Fruit fly (Drosophila melanogaster): Measurements from ENCODE around the gene Aldh7A1.

Gene Aldh7A1

DNA sequence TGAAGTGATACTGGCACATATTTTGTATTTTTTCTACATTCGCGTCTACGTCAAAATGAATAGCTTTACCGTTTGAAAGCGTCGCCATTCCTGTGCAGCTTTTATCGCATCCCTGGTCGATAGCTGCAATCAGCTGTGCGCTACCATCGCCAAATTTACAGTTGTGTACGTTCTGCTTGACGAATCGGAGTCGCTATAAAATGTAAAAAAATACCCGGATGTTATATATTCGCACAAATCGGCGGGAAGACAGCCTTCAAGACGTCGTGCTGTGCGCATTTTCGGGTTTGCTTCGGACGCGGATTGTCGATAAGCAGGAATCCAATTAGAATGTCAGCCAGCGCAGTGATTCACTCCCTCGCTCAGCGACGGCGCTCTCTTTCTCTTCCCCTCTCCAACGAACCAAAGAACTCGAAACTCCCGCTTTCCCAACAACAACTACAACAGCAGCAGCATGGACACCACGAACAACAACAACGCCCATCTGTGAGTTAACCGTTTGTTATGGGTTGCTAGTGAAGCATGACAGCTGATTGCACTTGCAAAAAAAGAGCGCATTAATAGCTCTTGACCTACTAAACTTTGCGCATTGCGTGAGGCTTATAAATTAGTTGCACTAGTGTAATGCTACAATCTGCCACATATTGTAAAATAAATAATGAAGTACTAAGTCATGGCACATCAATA lies 26.0 kb upstream of the Aldh7A1 start (continued):
- TF ChIP-seq CG17186 (GFP tag; optimal IDR thresholded peaks at IDR 0.05) = peak; percentile 56
- TF ChIP-seq Rx (GFP tag; IDR thresholded peaks at IDR 0.05) = no peak
- TF ChIP-seq emc (GFP tag; optimal IDR thresholded peaks at IDR 0.05) = no peak
- TF ChIP-seq pita (GFP tag; optimal IDR thresholded peaks at IDR 0.05) = peak; percentile 50
- TF ChIP-seq crol (GFP tag; IDR thresholded peaks at IDR 0.05) = peak; percentile 94
- TF ChIP-seq CG34422 (GFP tag; IDR thresholded peaks at IDR 0.05) = 0 out of 3 replicates have a peak, but pooled peaks have one; percentile 34
- TF ChIP-seq CG2875 (GFP tag; optimal IDR thresholded peaks at IDR 0.05) = peak; percentile 1
- TF ChIP-seq ERR (GFP tag; optimal IDR thresholded peaks at IDR 0.05) = no peak
- peak; percentile 48 for TF ChIP-seq HmgD (GFP tag; optimal IDR thresholded peaks at IDR 0.05)
- peak; percentile 20 for TF ChIP-seq zf30C (GFP tag; optimal IDR thresholded peaks at IDR 0.05)
- TF ChIP-seq CG31441 (GFP tag; IDR thresholded peaks at IDR 0.05) = no peak
- no peak; the same call in 2 of the 3 replicates for TF ChIP-seq CG11093 (GFP tag; IDR thresholded peaks at IDR 0.05)
- TF ChIP-seq sens-2 (GFP tag; IDR thresholded peaks at IDR 0.05) = peak; percentile 43; the same call in 1 of the 2 replicates
- TF ChIP-seq stwl (tag; optimal IDR thresholded peaks at IDR 0.05) = peak; percentile 12
- peak; percentile 88 for TF ChIP-seq Sry-δ (GFP tag; optimal IDR thresholded peaks at IDR 0.05)
- TF ChIP-seq Ravus (GFP tag; IDR thresholded peaks at IDR 0.05) = no peak
- peak; percentile 65 for TF ChIP-seq pzg (GFP tag; optimal IDR thresholded peaks at IDR 0.05)
- TF ChIP-seq CG1603 (tag; optimal IDR thresholded peaks at IDR 0.05) = no peak
- no peak for TF ChIP-seq CG12104 (GFP tag; optimal IDR thresholded peaks at IDR 0.05)
- TF ChIP-seq CG6854 (GFP tag; optimal IDR thresholded peaks at IDR 0.05) = no peak
- peak; percentile 86 for TF ChIP-seq hkb (optimal IDR thresholded peaks at IDR 0.05)
- no peak for TF ChIP-seq hkb (GFP tag; IDR thresholded peaks at IDR 0.05)
- no peak for TF ChIP-seq CG6765 (GFP tag; optimal IDR thresholded peaks at IDR 0.05)
- peak; percentile 4; the same call in 1 of the 2 replicates for TF ChIP-seq CG3847 (GFP tag; IDR thresholded peaks at IDR 0.05)
- TF ChIP-seq pros (GFP tag; optimal IDR thresholded peaks at IDR 0.05) = peak; percentile 55
- no peak for TF ChIP-seq Hr78 (GFP tag; optimal IDR thresholded peaks at IDR 0.05)
- peak; percentile 40; the same call in 1 of the 2 replicates for TF ChIP-seq CG13287 (GFP tag; IDR thresholded peaks at IDR 0.05; ENCODE audit: partially characterized antibody)
- peak; percentile 29 for TF ChIP-seq CG13894 (tag; optimal IDR thresholded peaks at IDR 0.05)
- TF ChIP-seq CG2199 (GFP tag; IDR thresholded peaks at IDR 0.05) = peak; percentile 89
- peak; percentile 1 for TF ChIP-seq Hmr (GFP tag; optimal IDR thresholded peaks at IDR 0.05)
- TF ChIP-seq Dref (GFP tag; IDR thresholded peaks at IDR 0.05) = peak; percentile 57; the same call in 1 of the 2 replicates
- no peak for TF ChIP-seq CG9609 (GFP tag; optimal IDR thresholded peaks at IDR 0.05)
- TF ChIP-seq jigr1 (GFP tag; IDR thresholded peaks at IDR 0.05) = no peak
- TF ChIP-seq tio (GFP tag; optimal IDR thresholded peaks at IDR 0.05) = no peak
- peak; percentile 10 for TF ChIP-seq yki (optimal IDR thresholded peaks at IDR 0.05)
- TF ChIP-seq otp (GFP tag; IDR thresholded peaks at IDR 0.05) = no peak
- TF ChIP-seq CG2712 (tag; optimal IDR thresholded peaks at IDR 0.05) = no peak
- peak; percentile 62 for TF ChIP-seq Lhr (GFP tag; optimal IDR thresholded peaks at IDR 0.05)
- TF ChIP-seq Xrp1 (GFP tag; IDR thresholded peaks at IDR 0.05) = peak; percentile 1; the same call in 1 of the 2 replicates
- peak; percentile 8 for TF ChIP-seq CG3163 (GFP tag; optimal IDR thresholded peaks at IDR 0.05)
- TF ChIP-seq kay (GFP tag; optimal IDR thresholded peaks at IDR 0.05) = peak; percentile 80
- no peak for TF ChIP-seq dan (GFP tag; IDR thresholded peaks at IDR 0.05)
- peak; percentile 40 for TF ChIP-seq CG17829 (tag; optimal IDR thresholded peaks at IDR 0.05)
- no peak for TF ChIP-seq Side (GFP tag; optimal IDR thresholded peaks at IDR 0.05)
- TF ChIP-seq pho (GFP tag; optimal IDR thresholded peaks at IDR 0.05) = no peak
- TF ChIP-seq knrl (GFP tag; IDR thresholded peaks at IDR 0.05; ENCODE audit: partially characterized antibody) = no peak; the same call in 2 of the 3 replicates
- TF ChIP-seq Ets97D (GFP tag; optimal IDR thresholded peaks at IDR 0.05) = peak; percentile 78
- peak; percentile 75 to 96 for TF ChIP-seq crp (GFP tag; optimal IDR thresholded peaks at IDR 0.05)
- TF ChIP-seq Hsf (GFP tag; optimal IDR thresholded peaks at IDR 0.05) = peak; percentile 11
- TF ChIP-seq MESR4 (GFP tag; optimal IDR thresholded peaks at IDR 0.05) = peak; percentile 68

Data from whole organism, embryonic.